Worm (Caenorhabditis elegans): ENCODE results near the gene nuo-4.

ce11 chrIII:7136015-7136414, 22.6 kb downstream of the nuo-4 start, which contains the start of gene B0280.17:
- TF ChIP-seq lir-3 (tag; optimal IDR thresholded peaks at IDR 0.05; ENCODE audit: poor library complexity), result no peak
- TF ChIP-seq C34B4.2 (tag; optimal IDR thresholded peaks at IDR 0.05), result no peak
- no peak for TF ChIP-seq fkh-10 (GFP tag; optimal IDR thresholded peaks at IDR 0.05)
- no peak for TF ChIP-seq hlh-17 (GFP tag; optimal IDR thresholded peaks at IDR 0.05; ENCODE audit: borderline replicate concordance)
- no peak for TF ChIP-seq sox-4 (tag; optimal IDR thresholded peaks at IDR 0.05)
- TF ChIP-seq fos-1 (tag; optimal IDR thresholded peaks at IDR 0.05), result no peak
- TF ChIP-seq zag-1 (tag; optimal IDR thresholded peaks at IDR 0.05), result no peak
- no peak for TF ChIP-seq alr-1 (tag; optimal IDR thresholded peaks at IDR 0.05; ENCODE audit: borderline replicate concordance)

Data from whole organism, L1 larva.